Fruit fly (Drosophila melanogaster) whole organism, embryonic: ENCODE results near the gene stumps.

ENCODE experiments used
- B-H1 ChIP-seq: fragments of 200-800 bp; sonication (Bioruptor generic); IDR thresholded peaks from 3 replicates; pipeline ENCODE4 v1.3.6; 2022; ENCODE audit warnings: missing biosample characterization, missing genetic modification characterization
- CG11085 ChIP-seq: fragments of 200-800 bp; sonication (Bioruptor generic); IDR thresholded peaks from 2 replicates; pipeline ENCODE4 v1.3.6; 2022; ENCODE audit warnings: missing biosample characterization, missing genetic modification characterization
- CG12071 ChIP-seq: fragments of 200-800 bp; sonication (Bioruptor generic); optimal IDR thresholded peaks from 3 replicates; lab custom pipeline; 2018; ENCODE audit warnings: missing biosample characterization, mild to moderate bottlenecking, missing genetic modification characterization
- CG12659 ChIP-seq: fragments of 200-800 bp; sonication (Bioruptor generic); optimal IDR thresholded peaks from 3 replicates; lab custom pipeline; 2017; ENCODE audit warnings: mild to moderate bottlenecking, missing biosample characterization, missing genetic modification reagents, missing genetic modification characterization
- CG13123 ChIP-seq: fragments of 200-800 bp; sonication (Bioruptor generic); optimal IDR thresholded peaks from 2 replicates; lab custom pipeline; 2016; ENCODE audit warnings: missing biosample characterization, missing genetic modification characterization
- CG13894 ChIP-seq: fragments of 200-800 bp; sonication (Bioruptor generic); optimal IDR thresholded peaks from 3 replicates; lab custom pipeline; 2018; ENCODE audit warnings: missing biosample characterization, mild to moderate bottlenecking, missing genetic modification characterization, moderate library complexity
- CG14441 ChIP-seq: fragments of 200-800 bp; sonication (Bioruptor generic); IDR thresholded peaks from 2 replicates; pipeline ENCODE4 v1.3.6; 2022; ENCODE audit warnings: missing biosample characterization, missing genetic modification characterization
- CG14710 ChIP-seq: fragments of 200-800 bp; sonication (Bioruptor generic); optimal IDR thresholded peaks from 3 replicates; lab custom pipeline; 2019; ENCODE audit warnings: missing biosample characterization, mild to moderate bottlenecking, missing genetic modification characterization, moderate library complexity
- CG1603 ChIP-seq: fragments of 200-800 bp; sonication (Bioruptor generic); optimal IDR thresholded peaks from 2 replicates; lab custom pipeline; 2019; ENCODE audit warnings: missing biosample characterization, mild to moderate bottlenecking, missing genetic modification characterization, moderate library complexity
- CG17612 ChIP-seq: fragments of 200-800 bp; sonication (Bioruptor generic); IDR thresholded peaks from 2 replicates; pipeline ENCODE4 v1.3.6; 2022; ENCODE audit warnings: missing biosample characterization, missing genetic modification characterization
- CG18764 ChIP-seq: fragments of 200-800 bp; sonication (Bioruptor generic); optimal IDR thresholded peaks from 3 replicates; lab custom pipeline; 2016; ENCODE audit warnings: missing biosample characterization, missing genetic modification characterization
- CG3065 ChIP-seq: fragments of 200-800 bp; sonication (Bioruptor generic); optimal IDR thresholded peaks from 2 replicates; lab custom pipeline; 2016; ENCODE audit warnings: missing biosample characterization, missing genetic modification characterization
- CG34422 ChIP-seq: fragments of 200-800 bp; sonication (Bioruptor generic); IDR thresholded peaks from 3 replicates; pipeline ENCODE4 v1.3.6; 2022; ENCODE audit warnings: missing biosample characterization, missing genetic modification characterization
- CG3995 ChIP-seq: fragments of 200-800 bp; sonication (Bioruptor generic); optimal IDR thresholded peaks from 3 replicates; lab custom pipeline; 2016; ENCODE audit warnings: missing biosample characterization, missing genetic modification characterization
- CG7987 ChIP-seq: fragments of 200-800 bp; sonication (Bioruptor generic); optimal IDR thresholded peaks from 2 replicates; lab custom pipeline; 2018; ENCODE audit warnings: missing biosample characterization, mild to moderate bottlenecking, missing genetic modification characterization, moderate library complexity
- D ChIP-seq, 2 experiments: fragments of 200-800 bp in 1 of 2; fragments of >200 bp in 1 of 2; sonication (Bioruptor generic) in 1 of 2; optimal IDR thresholded peaks; 2 replicates in 1 of 2; 3 replicates in 1 of 2; lab custom pipeline; 2017; ENCODE audit warnings: mild to moderate bottlenecking in 1 of 2, missing biosample characterization in 1 of 2, missing genetic modification characterization in 1 of 2, missing genetic modification reagents in 1 of 2
- Dbx ChIP-seq: fragments of 200-800 bp; sonication (Bioruptor generic); IDR thresholded peaks from 3 replicates; pipeline ENCODE4 v1.3.6; 2022; ENCODE audit warnings: missing biosample characterization, missing genetic modification characterization
- E2f1 ChIP-seq: fragments of 200-800 bp; sonication (Bioruptor generic); IDR thresholded peaks from 2 replicates; pipeline ENCODE4 v1.3.6; 2022; ENCODE audit warnings: missing biosample characterization, missing genetic modification characterization
- Ets65A ChIP-seq: fragments of 200-800 bp; sonication (Bioruptor generic); peaks from one replicate; lab custom pipeline; 2016; ENCODE audit warnings: missing biosample characterization, missing genetic modification characterization
- GATAe ChIP-seq: fragments of 200-800 bp; sonication (Bioruptor generic); conservative IDR thresholded peaks from 2 replicates; pipeline ENCODE4 v1.3.6; 2022; ENCODE audit warnings: missing biosample characterization, missing genetic modification characterization
- Gug ChIP-seq: fragments of 200-800 bp; sonication (Bioruptor generic); IDR thresholded peaks from 4 replicates; pipeline ENCODE4 v1.3.6; 2022; ENCODE audit warnings: missing biosample characterization, missing genetic modification characterization
- Hey ChIP-seq: fragments of 200-800 bp; sonication (Bioruptor generic); optimal IDR thresholded peaks from 3 replicates; lab custom pipeline; 2018; ENCODE audit warnings: missing biosample characterization, mild to moderate bottlenecking, missing genetic modification characterization
- Hmx ChIP-seq: fragments of 200-800 bp; sonication (Bioruptor generic); optimal IDR thresholded peaks from 2 replicates; lab custom pipeline; 2016; ENCODE audit warnings: missing biosample characterization, missing genetic modification characterization
- Hr78 ChIP-seq, 2 experiments: fragments of 200-800 bp in 1 of 2; fragments of >200 bp in 1 of 2; sonication (Bioruptor generic) in 1 of 2; optimal IDR thresholded peaks; 2 replicates each; lab custom pipeline; 2017 to 2019; ENCODE audit warnings: missing biosample characterization in 2 of 2, missing genetic modification characterization in 2 of 2, mild to moderate bottlenecking in 1 of 2, moderate library complexity in 1 of 2
- NFAT ChIP-seq: fragments of 200-800 bp; sonication (Bioruptor generic); IDR thresholded peaks from 2 replicates; pipeline ENCODE4 v1.3.6; 2022; ENCODE audit warnings: missing biosample characterization, missing genetic modification characterization
- Nf-YA ChIP-seq: fragments of 200-800 bp; sonication (Bioruptor generic); IDR thresholded peaks from 2 replicates; pipeline ENCODE4 v1.3.6; 2022; ENCODE audit warnings: missing biosample characterization, missing genetic modification characterization
- Nf-YB ChIP-seq: fragments of 200-800 bp; sonication (Bioruptor generic); optimal IDR thresholded peaks from 3 replicates; lab custom pipeline; 2019; ENCODE audit warnings: missing biosample characterization, mild to moderate bottlenecking, missing genetic modification characterization, moderate library complexity
- Scr ChIP-seq: fragments of 200-800 bp; sonication (Bioruptor generic); IDR thresholded peaks from 2 replicates; pipeline ENCODE4 v1.3.6; 2022; ENCODE audit warnings: missing biosample characterization, missing genetic modification characterization; ENCODE audit not compliant: partially characterized antibody
- Tbp ChIP-seq: fragments of >200 bp; optimal IDR thresholded peaks from 2 replicates; lab custom pipeline; 2018; ENCODE audit warnings: missing biosample characterization, missing genetic modification characterization
- Trl ChIP-seq, 3 experiments: fragments of >200 bp in 2 of 3; fragments of 200-800 bp in 1 of 3; sonication (Bioruptor generic) in 1 of 3; optimal IDR thresholded peaks; 2 replicates in 1 of 3; 3 replicates in 2 of 3; lab custom pipeline; 2016 to 2017; ENCODE audit warnings: missing biosample characterization in 1 of 3, missing genetic modification characterization in 1 of 3
- YL-1 ChIP-seq: fragments of 200-800 bp; sonication (Bioruptor generic); optimal IDR thresholded peaks from 3 replicates; lab custom pipeline; 2017; ENCODE audit warnings: missing biosample characterization, mild to moderate bottlenecking, missing genetic modification characterization
- abd-A ChIP-seq: fragments of 200-800 bp; sonication (Bioruptor generic); optimal IDR thresholded peaks from 3 replicates; lab custom pipeline; 2019; ENCODE audit warnings: missing biosample characterization, mild to moderate bottlenecking, missing genetic modification characterization, moderate library complexity
- amos ChIP-seq: fragments of 200-800 bp; sonication (Bioruptor generic); IDR thresholded peaks from 2 replicates; pipeline ENCODE4 v1.3.6; 2022; ENCODE audit warnings: missing biosample characterization, missing genetic modification characterization; ENCODE audit not compliant: partially characterized antibody
- cas ChIP-seq: fragments of 200-800 bp; sonication (Bioruptor generic); IDR thresholded peaks from 2 replicates; pipeline ENCODE4 v1.3.6; 2022; ENCODE audit warnings: missing biosample characterization, missing genetic modification characterization
- chif ChIP-seq, 2 experiments: fragments of 200-800 bp; sonication (Bioruptor generic); optimal IDR thresholded peaks; 3 replicates each; lab custom pipeline; 2016; ENCODE audit warnings: missing biosample characterization in 2 of 2, missing genetic modification characterization in 2 of 2
- cwo ChIP-seq: fragments of 200-800 bp; sonication (Bioruptor generic); optimal IDR thresholded peaks from 3 replicates; lab custom pipeline; 2017; ENCODE audit warnings: missing biosample characterization, missing genetic modification characterization, mild to moderate bottlenecking, moderate library complexity, missing genetic modification reagents
- emc ChIP-seq: fragments of 200-800 bp; sonication (Bioruptor generic); optimal IDR thresholded peaks from 2 replicates; lab custom pipeline; 2016; ENCODE audit warnings: missing biosample characterization, missing genetic modification characterization
- gsb ChIP-seq: fragments of 200-800 bp; sonication (Bioruptor generic); IDR thresholded peaks from 2 replicates; pipeline ENCODE4 v1.3.6; 2022; ENCODE audit warnings: missing biosample characterization, missing genetic modification characterization
- hb ChIP-seq: fragments of 200-800 bp; sonication (Bioruptor generic); IDR thresholded peaks from 3 replicates; pipeline ENCODE4 v1.3.6; 2022; ENCODE audit warnings: missing biosample characterization, missing genetic modification characterization; ENCODE audit not compliant: partially characterized antibody
- ranshi ChIP-seq: fragments of 200-800 bp; sonication (Bioruptor generic); IDR thresholded peaks from 2 replicates; pipeline ENCODE4 v1.3.6; 2022; ENCODE audit warnings: missing biosample characterization, missing genetic modification characterization
- repo ChIP-seq: fragments of 200-800 bp; sonication (Bioruptor generic); optimal IDR thresholded peaks from 2 replicates; lab custom pipeline; 2016; ENCODE audit warnings: missing biosample characterization, missing genetic modification characterization
- rib ChIP-seq: fragments of 200-800 bp; sonication (Bioruptor generic); IDR thresholded peaks from 2 replicates; pipeline ENCODE4 v1.3.6; 2022; ENCODE audit warnings: missing biosample characterization, missing genetic modification characterization
- scrt ChIP-seq: fragments of 200-800 bp; sonication (Bioruptor generic); optimal IDR thresholded peaks from 2 replicates; lab custom pipeline; 2018; ENCODE audit warnings: missing biosample characterization, mild to moderate bottlenecking, missing genetic modification characterization, moderate library complexity
- tna ChIP-seq: fragments of 200-800 bp; sonication (Bioruptor generic); IDR thresholded peaks from 2 replicates; pipeline ENCODE4 v1.3.6; 2022; ENCODE audit warnings: missing biosample characterization, missing genetic modification characterization; ENCODE audit not compliant: partially characterized antibody
- zen2 ChIP-seq: fragments of 200-800 bp; sonication (Bioruptor generic); IDR thresholded peaks from 3 replicates; pipeline ENCODE4 v1.3.6; 2022; ENCODE audit warnings: missing biosample characterization, missing genetic modification characterization; ENCODE audit not compliant: partially characterized antibody

The stumps gene

dm6 chr3R:14555021-14555420, 22.0 kb upstream of the stumps start:
- TF ChIP-seq scrt (GFP tag; lab: Kevin White, UChicago) (no peak), Ets65A (GFP tag; lab: Kevin White, UChicago) (peak; percentile 1), abd-A (peak; percentile 56), B-H1 (no peak), CG13894 (tag; lab: Kevin White, UChicago) (peak; percentile 68)

- TF ChIP-seq CG7987 (GFP tag; lab: Kevin White, UChicago) (no peak), Nf-YA (GFP tag; lab: Robert Waterston, UW) (peak; percentile 57), CG17612 (GFP tag; lab: Robert Waterston, UW) (0 out of 2 replicates have a peak, but pooled peaks have one; percentile 14), CG13123 (GFP tag; lab: Kevin White, UChicago) (no peak), Tbp (no peak), cas (no peak), repo (GFP tag; lab: Kevin White, UChicago) (no peak), CG1603 (tag; lab: Kevin White, UChicago) (no peak), Dbx (GFP tag; lab: Robert Waterston, UW) (0 out of 3 replicates have a peak, but pooled peaks have one; percentile 8), Nf-YB (GFP tag; lab: Kevin White, UChicago) (no peak), cwo (GFP tag; lab: Kevin White, UChicago) (peak; percentile 99), amos (GFP tag; lab: Robert Waterston, UW) (peak; percentile 26; the same call in 1 of the 2 replicates), Hr78 (GFP tag; optimal IDR thresholded peaks at IDR 0.05; lab: Kevin White, UChicago) (no peak), rib (GFP tag; lab: Robert Waterston, UW) (peak; percentile 70; the same call in 1 of the 2 replicates), chif (GFP tag; optimal IDR thresholded peaks at IDR 0.05; lab: Kevin White, UChicago) (no peak), tna (GFP tag; lab: Robert Waterston, UW) (0 out of 2 replicates have a peak, but pooled peaks have one; percentile 30), gsb (GFP tag; lab: Robert Waterston, UW) (no peak), NFAT (GFP tag; lab: Robert Waterston, UW) (0 out of 2 replicates have a peak, but pooled peaks have one; percentile 19), hb (GFP tag; lab: Robert Waterston, UW) (0 out of 3 replicates have a peak, but pooled peaks have one; percentile 9), CG12071 (GFP tag; lab: Kevin White, UChicago) (peak; percentile 3), Scr (GFP tag; lab: Robert Waterston, UW) (0 out of 2 replicates have a peak, but pooled peaks have one; percentile 20), Hmx (no peak), Trl (optimal IDR thresholded peaks at IDR 0.05; lab: Kevin White, UChicago) (peak; percentile 79 to 93), Trl (GFP tag; optimal IDR thresholded peaks at IDR 0.05; lab: Kevin White, UChicago) (no peak), Gug (GFP tag; lab: Robert Waterston, UW) (peak; percentile 19; the same call in 1 of the 4 replicates), CG34422 (GFP tag; lab: Robert Waterston, UW) (peak; percentile 21; the same call in 1 of the 3 replicates), CG18764 (GFP tag; lab: Kevin White, UChicago) (no peak), CG11085 (GFP tag; lab: Robert Waterston, UW) (no peak), CG12659 (no peak), CG14710 (tag; lab: Kevin White, UChicago) (no peak), zen2 (peak; percentile 51; the same call in 1 of the 3 replicates), CG3995 (no peak), emc (GFP tag; lab: Kevin White, UChicago) (no peak), CG3065 (GFP tag; lab: Kevin White, UChicago) (peak; percentile 86), ranshi (GFP tag; lab: Robert Waterston, UW) (peak; percentile 24; the same call in 1 of the 2 replicates), GATAe (GFP tag; lab: Robert Waterston, UW) (0 out of 2 replicates have a peak, but pooled peaks have one; percentile 19), YL-1 (GFP tag; lab: Kevin White, UChicago) (no peak), CG14441 (GFP tag; lab: Robert Waterston, UW) (0 out of 2 replicates have a peak, but pooled peaks have one; percentile 16), E2f1 (GFP tag; lab: Robert Waterston, UW) (peak; percentile 46; the same call in 1 of the 2 replicates), Hey (tag; lab: Kevin White, UChicago) (peak; percentile 1), D (optimal IDR thresholded peaks at IDR 0.05; lab: Kevin White, UChicago) (no peak), D (GFP tag; optimal IDR thresholded peaks at IDR 0.05; lab: Kevin White, UChicago) (no peak)
Observed at dm6 chr3R:14557480-14558354, 19.3 kb upstream of the stumps start, which contains the start of gene Pde6. Pde6 (minus strand) TSS chr3R:14558304.
